Worm (Caenorhabditis elegans): ENCODE results near the gene K10C2.6.

Gene K10C2.6

DNA sequence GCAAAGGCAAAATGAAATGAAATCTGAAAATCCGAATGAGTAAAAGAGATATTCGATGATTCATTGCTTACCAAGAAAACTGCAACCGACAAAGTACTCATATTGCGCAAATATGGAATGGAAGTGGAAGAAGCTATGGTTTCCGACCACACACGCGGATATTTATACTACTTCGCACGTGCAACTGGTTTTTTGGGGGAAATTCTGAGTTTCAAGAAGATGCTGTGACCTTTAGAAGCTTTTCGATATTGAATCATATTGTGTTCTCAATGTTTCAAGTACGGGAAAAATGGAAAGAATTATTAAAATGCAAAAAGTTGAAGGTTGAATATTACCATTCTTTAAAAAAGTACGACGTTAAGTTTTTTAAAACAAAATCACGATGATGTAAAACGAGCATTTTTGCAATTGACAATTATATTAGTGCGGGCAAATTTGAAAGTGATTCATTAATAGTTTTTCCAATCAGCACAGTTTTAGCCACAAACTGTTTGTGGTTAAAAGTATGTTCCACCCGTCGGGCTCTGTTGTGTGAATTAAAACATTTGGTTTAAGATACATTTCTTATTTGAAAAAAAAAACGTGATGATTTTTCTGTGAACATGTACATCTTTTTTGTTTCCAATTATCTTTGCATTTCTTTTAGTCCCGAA is at the start of gene K10C2.6, which contains the start of gene grl-6:
TSS of gene K10C2.6 (plus strand) at position 603 of the 653 bp plus-strand sequence.
TSS of gene grl-6 (minus strand) at position 101 of the 653 bp plus-strand sequence.
- TF ChIP-seq dao-5 (tag; optimal IDR thresholded peaks at IDR 0.05): no peak
- TF ChIP-seq W03F9.2 (tag; optimal IDR thresholded peaks at IDR 0.05): no peak
- no peak for TF ChIP-seq him-1 (tag; optimal IDR thresholded peaks at IDR 0.05)

DNA sequence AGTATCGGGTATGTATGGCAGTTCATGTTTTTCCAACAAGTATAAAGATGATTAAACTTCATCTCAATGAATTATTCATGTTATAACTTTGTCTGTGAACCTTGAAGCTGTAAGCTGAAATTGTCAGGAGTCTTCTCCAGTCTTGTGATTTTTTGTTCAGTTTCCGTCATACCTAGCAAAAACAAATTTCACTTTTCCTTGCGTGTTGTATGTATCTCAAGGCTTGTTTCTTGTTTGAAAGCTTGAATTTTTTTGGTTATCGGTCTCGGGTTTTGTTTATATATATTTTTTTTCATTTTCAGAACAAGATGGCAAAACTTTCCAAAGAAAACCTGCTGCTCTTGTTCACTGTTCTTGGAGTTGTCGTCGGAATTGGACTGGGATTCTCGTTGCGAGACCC is 48.1 kb upstream of the K10C2.6 start, which contains the start of gene glt-4:
TSS of gene glt-4 (plus strand) at position 301 of the 400 bp plus-strand sequence.
- TF ChIP-seq dao-5 (tag; optimal IDR thresholded peaks at IDR 0.05): no peak
- TF ChIP-seq him-1 (tag; optimal IDR thresholded peaks at IDR 0.05): no peak
- no peak for TF ChIP-seq W03F9.2 (tag; optimal IDR thresholded peaks at IDR 0.05)

DNA sequence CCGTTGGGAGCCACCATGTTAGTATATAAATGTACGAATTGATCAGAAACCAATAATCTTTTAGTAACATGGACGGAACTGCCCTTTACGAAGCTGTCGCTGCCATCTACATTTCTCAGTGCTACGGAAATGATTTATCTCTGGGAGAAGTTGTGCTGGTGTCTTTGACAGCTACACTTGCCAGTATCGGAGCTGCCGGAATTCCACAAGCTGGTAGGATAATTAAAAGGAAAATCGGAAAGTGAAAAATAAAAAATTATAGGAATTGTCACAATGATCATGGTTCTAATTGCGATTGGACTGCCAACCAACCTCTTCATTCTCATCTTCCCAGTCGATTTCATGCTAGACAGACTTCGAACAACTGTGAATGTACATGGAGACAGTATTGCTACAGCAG is 45.3 kb upstream of the K10C2.6 start:
- TF ChIP-seq him-1 (tag; optimal IDR thresholded peaks at IDR 0.05) (no peak), dao-5 (tag; optimal IDR thresholded peaks at IDR 0.05) (no peak), W03F9.2 (tag; optimal IDR thresholded peaks at IDR 0.05) (no peak)

DNA sequence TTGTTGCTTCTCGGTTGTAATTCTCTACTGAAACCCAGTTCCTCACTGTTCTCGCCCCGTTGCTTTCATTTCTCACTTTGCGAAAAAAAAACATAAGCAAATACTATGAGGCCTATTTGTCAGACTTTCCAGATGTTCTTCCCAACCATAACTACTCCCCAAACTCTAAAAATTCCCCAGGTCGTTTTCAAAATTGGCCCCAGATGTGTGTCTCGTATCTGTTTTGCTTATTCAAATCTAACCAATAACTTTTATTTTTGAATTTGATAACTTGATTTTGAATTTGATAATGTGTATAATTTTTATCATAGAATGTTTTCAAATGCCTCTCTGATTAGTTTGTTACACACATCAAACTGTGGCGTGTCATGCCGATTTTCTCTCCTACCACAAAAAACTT is 43.4 kb upstream of the K10C2.6 start:
- TF ChIP-seq him-1 (tag; optimal IDR thresholded peaks at IDR 0.05): no peak
- TF ChIP-seq dao-5 (tag; optimal IDR thresholded peaks at IDR 0.05): no peak
- TF ChIP-seq W03F9.2 (tag; optimal IDR thresholded peaks at IDR 0.05): no peak

DNA sequence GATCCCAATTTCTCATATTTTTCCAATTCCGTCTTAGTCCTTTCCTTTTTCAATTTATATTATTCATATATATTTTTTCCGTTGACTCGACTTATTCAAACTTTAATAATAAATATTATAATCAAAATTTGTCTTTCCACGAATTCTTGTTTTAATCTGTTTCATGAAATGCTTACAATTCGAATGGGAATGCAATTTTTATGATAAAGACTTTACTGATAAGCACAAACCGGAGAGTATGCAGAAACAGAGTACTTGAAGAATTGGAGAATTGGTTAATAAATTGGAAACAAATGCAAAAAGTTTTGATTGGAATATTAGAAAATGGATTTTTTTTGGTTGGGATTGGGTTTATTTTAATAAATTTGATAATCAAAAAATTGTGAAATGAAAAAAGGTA is 43.0 kb upstream of the K10C2.6 start:
- TF ChIP-seq him-1 (tag; optimal IDR thresholded peaks at IDR 0.05): no peak
- no peak for TF ChIP-seq dao-5 (tag; optimal IDR thresholded peaks at IDR 0.05)
- no peak for TF ChIP-seq W03F9.2 (tag; optimal IDR thresholded peaks at IDR 0.05)

DNA sequence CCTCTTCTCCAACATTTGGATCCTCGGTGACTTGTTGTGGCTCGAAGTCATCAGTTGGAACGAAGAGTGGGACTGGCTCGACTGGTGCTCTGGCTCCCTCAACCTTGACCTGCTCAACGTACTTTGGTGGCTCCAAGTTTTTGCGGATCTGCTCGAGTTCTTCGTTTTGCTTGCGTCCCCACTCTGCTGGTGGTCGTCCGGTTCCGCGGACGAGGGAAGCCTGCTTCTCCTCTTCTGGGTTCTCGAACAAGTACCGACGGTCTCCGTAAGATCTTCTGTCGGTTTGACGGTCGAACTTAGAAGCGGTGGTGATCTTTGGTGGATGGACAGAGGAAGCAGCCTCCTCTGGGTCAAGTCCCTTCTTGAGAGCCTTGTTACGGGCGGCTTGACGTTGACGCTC is 42.5 kb upstream of the K10C2.6 start:
- TF ChIP-seq W03F9.2 (tag; optimal IDR thresholded peaks at IDR 0.05): no peak
- no peak for TF ChIP-seq him-1 (tag; optimal IDR thresholded peaks at IDR 0.05)
- TF ChIP-seq dao-5 (tag; optimal IDR thresholded peaks at IDR 0.05): no peak

DNA sequence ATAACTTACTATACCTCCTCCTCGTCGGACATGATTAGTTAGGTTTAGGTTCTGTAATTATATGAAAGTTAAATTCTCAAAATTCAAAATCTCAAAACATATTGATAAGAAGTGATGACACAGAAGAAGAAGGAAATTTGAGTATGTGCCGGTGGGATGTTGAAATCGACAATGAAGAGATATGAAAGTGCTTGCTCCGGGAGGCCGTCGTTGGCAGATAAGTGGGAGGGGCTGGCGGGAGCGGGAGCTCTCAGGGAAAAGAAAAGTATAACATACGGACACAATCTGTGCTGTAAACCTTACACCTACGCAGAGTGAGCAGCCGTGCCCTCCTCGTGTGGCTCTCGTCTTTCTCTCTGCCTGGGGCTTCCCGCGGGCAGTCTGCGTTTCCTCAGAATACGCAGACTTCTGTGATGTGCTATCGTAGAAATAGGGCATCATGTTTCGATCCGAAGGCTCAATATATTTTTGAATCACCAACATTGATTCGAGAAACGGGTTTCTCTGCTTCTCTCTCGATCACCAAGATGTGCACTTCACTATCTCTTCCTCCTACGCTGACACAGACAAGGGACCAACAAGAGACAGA is 41.0 kb upstream of the K10C2.6 start, which contains the start of gene mup-2:
TSS of gene mup-2 (minus strand) at position 51 of the 589 bp plus-strand sequence.
- TF ChIP-seq W03F9.2 (tag; optimal IDR thresholded peaks at IDR 0.05): no peak
- no peak for TF ChIP-seq dao-5 (tag; optimal IDR thresholded peaks at IDR 0.05)
- no peak for TF ChIP-seq him-1 (tag; optimal IDR thresholded peaks at IDR 0.05)

DNA sequence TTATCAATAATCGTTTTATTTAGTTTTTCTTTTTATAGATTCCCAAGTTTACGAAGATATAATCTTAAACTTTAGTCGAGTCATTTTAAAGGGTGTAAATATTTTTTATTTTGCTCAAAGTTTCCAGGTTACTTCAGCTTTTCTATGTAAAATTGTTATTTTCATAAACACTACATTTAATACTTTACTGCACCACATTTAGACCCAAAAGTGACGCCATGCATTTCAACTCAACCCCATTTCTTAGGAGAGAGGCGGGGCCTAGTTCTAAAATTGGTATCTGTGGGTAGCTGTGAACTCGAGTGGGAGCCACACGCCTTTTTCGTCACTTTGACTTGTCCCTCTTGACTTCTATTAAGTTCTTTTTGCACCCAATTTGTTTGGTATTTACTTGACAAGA is 38.7 kb upstream of the K10C2.6 start, which contains the start of gene T22E5.1:
TSS of gene T22E5.1 (plus strand) at position 301 of the 400 bp plus-strand sequence.
- TF ChIP-seq him-1 (tag; optimal IDR thresholded peaks at IDR 0.05): no peak
- no peak for TF ChIP-seq W03F9.2 (tag; optimal IDR thresholded peaks at IDR 0.05)
- TF ChIP-seq dao-5 (tag; optimal IDR thresholded peaks at IDR 0.05): no peak

DNA sequence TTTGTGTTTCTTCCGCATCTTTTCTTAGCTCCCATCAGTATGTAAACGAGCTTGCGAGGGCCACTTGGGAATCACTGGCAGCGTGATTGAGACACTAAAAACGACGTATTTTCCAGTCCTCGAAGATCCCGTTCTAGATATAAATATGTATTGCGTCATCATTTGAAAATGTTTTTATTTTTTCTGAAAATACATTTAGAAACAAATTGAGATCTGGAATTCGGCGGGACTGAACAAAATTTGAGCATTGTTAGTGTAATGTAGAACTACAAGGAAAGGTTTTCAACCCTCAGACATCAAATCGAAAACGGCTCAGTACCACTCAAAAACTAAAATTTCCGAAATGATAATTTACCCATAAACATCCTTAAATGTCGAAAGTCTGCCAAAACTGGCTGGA is 37.7 kb upstream of the K10C2.6 start:
- TF ChIP-seq him-1 (tag; optimal IDR thresholded peaks at IDR 0.05): no peak
- TF ChIP-seq W03F9.2 (tag; optimal IDR thresholded peaks at IDR 0.05): no peak
- no peak for TF ChIP-seq dao-5 (tag; optimal IDR thresholded peaks at IDR 0.05)

DNA sequence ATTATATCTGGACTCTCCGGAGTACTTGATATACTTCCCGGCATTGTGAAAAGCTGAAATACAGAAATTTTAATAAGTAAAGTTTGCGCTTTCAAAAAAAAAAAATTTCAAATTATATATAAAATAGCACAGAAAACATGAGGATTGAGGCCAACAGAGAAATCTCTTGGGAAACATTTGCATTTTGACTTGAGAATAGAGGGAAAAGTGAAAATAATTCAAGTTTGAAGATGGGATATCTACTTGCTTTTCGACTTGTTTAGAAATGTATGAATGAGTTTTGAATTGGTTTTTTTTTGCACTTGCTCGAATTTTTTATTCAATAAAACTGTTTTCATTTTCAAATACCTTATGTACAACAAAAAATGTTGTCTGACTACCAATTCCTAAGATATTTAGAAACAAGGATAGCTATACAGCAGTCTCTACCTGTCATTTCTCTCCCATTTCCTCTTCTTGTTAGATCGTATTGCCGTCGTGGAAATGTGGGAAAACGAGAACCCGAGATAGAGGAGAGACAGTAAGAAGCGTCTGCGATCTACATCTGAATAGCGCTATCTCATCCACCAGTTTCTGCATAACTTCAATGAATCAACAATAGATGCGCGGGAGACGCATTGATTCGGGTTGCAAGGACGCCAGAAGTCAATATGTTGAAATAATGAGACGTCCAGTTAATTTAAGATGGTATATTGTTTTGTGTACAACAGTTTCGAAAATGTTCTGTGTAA is 34.7 kb upstream of the K10C2.6 start, which contains the start of gene T22E5.6:
TSS of gene T22E5.6 (minus strand) at position 51 of the 731 bp plus-strand sequence.
- TF ChIP-seq dao-5 (tag; optimal IDR thresholded peaks at IDR 0.05): no peak
- TF ChIP-seq him-1 (tag; optimal IDR thresholded peaks at IDR 0.05): no peak
- TF ChIP-seq W03F9.2 (tag; optimal IDR thresholded peaks at IDR 0.05): no peak

DNA sequence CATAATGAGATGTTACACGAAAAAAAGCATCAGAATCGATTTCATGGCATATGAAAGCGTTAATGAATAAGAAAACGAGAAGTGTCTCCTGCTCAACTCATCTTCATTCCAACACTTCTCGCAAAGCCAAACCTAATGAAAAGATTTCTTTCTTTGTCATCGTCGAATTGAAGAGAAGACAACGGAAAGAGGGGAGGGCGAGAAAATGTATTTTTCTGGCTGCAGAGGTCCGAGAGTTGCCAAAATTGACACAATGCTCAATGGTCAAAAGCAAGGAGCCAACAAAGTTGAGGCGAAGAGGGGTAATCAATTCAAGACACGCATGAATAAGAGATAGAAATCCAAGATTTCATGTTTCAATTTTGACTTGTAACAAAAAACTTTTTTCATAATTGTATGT is 32.1 kb upstream of the K10C2.6 start:
- TF ChIP-seq dao-5 (tag; optimal IDR thresholded peaks at IDR 0.05) (no peak), him-1 (tag; optimal IDR thresholded peaks at IDR 0.05) (no peak), W03F9.2 (tag; optimal IDR thresholded peaks at IDR 0.05) (no peak)

DNA sequence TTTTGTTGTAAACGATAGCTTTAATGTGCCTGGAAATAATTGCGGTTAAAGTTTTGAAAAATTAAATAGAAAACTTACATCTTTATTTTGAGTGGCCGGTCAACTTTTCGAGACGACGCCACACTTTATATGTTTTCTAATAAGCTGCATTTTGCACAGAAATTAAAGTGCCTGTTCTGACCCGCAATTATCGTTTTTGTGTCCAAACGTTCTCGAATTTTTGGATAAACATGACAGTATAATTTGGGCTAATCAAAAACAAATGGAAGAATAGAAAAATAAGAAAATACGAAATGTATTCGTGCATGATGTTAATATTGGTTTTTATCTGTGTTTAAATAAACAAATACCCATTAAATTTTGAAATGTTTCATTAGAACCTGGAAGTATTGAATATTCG is 30.6 kb upstream of the K10C2.6 start, which contains the start of gene K10C2.12:
TSS of gene K10C2.12 (minus strand) at position 101 of the 400 bp plus-strand sequence.
- TF ChIP-seq W03F9.2 (tag; optimal IDR thresholded peaks at IDR 0.05) (no peak), dao-5 (tag; optimal IDR thresholded peaks at IDR 0.05) (no peak), him-1 (tag; optimal IDR thresholded peaks at IDR 0.05) (no peak)

DNA sequence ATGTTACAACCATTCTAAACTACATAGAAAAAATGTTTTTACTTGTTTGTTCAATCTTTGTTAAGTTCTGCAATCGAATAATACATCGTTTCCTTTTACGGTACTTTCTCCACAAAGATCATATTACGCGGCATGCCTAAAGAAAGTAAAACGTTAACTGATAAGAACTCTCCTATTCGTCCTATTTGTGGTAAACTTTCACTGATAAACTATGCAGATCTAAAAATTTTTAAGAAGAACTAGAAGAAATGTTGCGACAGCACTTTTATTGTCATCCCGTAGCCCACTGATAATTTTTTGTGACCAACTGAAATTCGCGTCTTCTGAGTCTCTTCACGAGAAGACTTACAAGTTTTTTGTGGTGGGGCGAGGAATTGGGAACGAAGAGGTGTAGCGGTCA is 24.1 kb upstream of the K10C2.6 start:
- no peak for TF ChIP-seq dao-5 (tag; optimal IDR thresholded peaks at IDR 0.05)
- no peak for TF ChIP-seq him-1 (tag; optimal IDR thresholded peaks at IDR 0.05)
- no peak for TF ChIP-seq W03F9.2 (tag; optimal IDR thresholded peaks at IDR 0.05)

DNA sequence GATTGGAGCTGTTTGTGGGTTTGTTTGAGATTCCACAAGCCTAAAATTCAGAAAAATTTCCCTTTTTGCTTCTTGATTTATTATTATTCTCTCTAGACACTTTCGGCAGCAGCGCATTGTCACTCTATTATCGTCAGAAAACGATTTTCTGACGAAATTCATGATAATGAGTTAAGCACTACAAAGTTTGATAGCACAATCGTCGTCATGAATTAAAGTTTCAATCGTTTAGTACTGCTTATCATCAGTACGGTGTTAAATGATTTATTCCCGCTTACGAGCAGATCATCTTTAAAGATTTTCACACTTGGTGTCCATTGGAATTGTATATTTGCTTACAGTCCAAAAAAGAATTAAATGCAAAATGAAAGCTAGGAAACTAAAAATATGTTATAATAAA is 21.7 kb upstream of the K10C2.6 start:
- TF ChIP-seq dao-5 (tag; optimal IDR thresholded peaks at IDR 0.05): no peak
- no peak for TF ChIP-seq him-1 (tag; optimal IDR thresholded peaks at IDR 0.05)
- TF ChIP-seq W03F9.2 (tag; optimal IDR thresholded peaks at IDR 0.05): no peak
